Fruit fly (Drosophila melanogaster) whole organism, embryonic: ENCODE results near the gene mia.

Source experiments
- Atf-2 ChIP-seq: fragments of 200-800 bp; sonication (Bioruptor generic); optimal IDR thresholded peaks from 2 replicates; lab custom pipeline; 2016; ENCODE audit warnings: missing biosample characterization, missing genetic modification characterization
- Bdp1 ChIP-seq: fragments of 200-800 bp; sonication (Bioruptor generic); optimal IDR thresholded peaks from 3 replicates; lab custom pipeline; 2016; ENCODE audit warnings: missing biosample characterization, missing genetic modification characterization
- CG10147 ChIP-seq: fragments of 200-800 bp; sonication (Bioruptor generic); optimal IDR thresholded peaks from 2 replicates; lab custom pipeline; 2019; ENCODE audit warnings: missing biosample characterization, mild to moderate bottlenecking, missing genetic modification characterization, moderate library complexity
- CG11085 ChIP-seq: fragments of 200-800 bp; sonication (Bioruptor generic); IDR thresholded peaks from 2 replicates; pipeline ENCODE4 v1.3.6; 2022; ENCODE audit warnings: missing biosample characterization, missing genetic modification characterization
- CG11093 ChIP-seq: fragments of 200-800 bp; sonication (Bioruptor generic); IDR thresholded peaks from 3 replicates; pipeline ENCODE4 v1.3.6; 2022; ENCODE audit warnings: missing biosample characterization, missing genetic modification characterization
- CG12744 ChIP-seq: fragments of 200-800 bp; sonication (Bioruptor generic); optimal IDR thresholded peaks from 2 replicates; lab custom pipeline; 2016; ENCODE audit warnings: missing biosample characterization, missing genetic modification characterization
- CG17385 ChIP-seq: fragments of 200-800 bp; sonication (Bioruptor generic); optimal IDR thresholded peaks from 3 replicates; lab custom pipeline; 2018; ENCODE audit warnings: missing biosample characterization, mild to moderate bottlenecking, missing genetic modification characterization
- CG17829 ChIP-seq: fragments of 200-800 bp; optimal IDR thresholded peaks from 2 replicates; lab custom pipeline; 2019; ENCODE audit warnings: missing biosample characterization, mild to moderate bottlenecking, missing genetic modification characterization, moderate library complexity
- CG2712 ChIP-seq: fragments of 200-800 bp; optimal IDR thresholded peaks from 3 replicates; lab custom pipeline; 2019; ENCODE audit warnings: missing biosample characterization, mild to moderate bottlenecking, missing genetic modification characterization, moderate library complexity
- CG2875 ChIP-seq: fragments of 200-800 bp; sonication (Bioruptor generic); optimal IDR thresholded peaks from 2 replicates; lab custom pipeline; 2017; ENCODE audit warnings: missing biosample characterization, mild to moderate bottlenecking, missing genetic modification characterization, missing genetic modification reagents
- CG31224 ChIP-seq: fragments of 200-800 bp; sonication (Bioruptor generic); IDR thresholded peaks from 2 replicates; pipeline ENCODE4 v1.3.6; 2022; ENCODE audit warnings: missing biosample characterization, missing genetic modification characterization
- CG32772 ChIP-seq: fragments of 200-800 bp; sonication (Bioruptor generic); IDR thresholded peaks from 2 replicates; pipeline ENCODE4 v1.3.6; 2022; ENCODE audit warnings: missing biosample characterization, missing genetic modification characterization
- CG3726 ChIP-seq: fragments of 200-800 bp; sonication (Bioruptor generic); IDR thresholded peaks from 3 replicates; pipeline ENCODE4, ENCODE4 v1.3.6; 2022; ENCODE audit warnings: missing biosample characterization, missing genetic modification characterization
- CG43689 ChIP-seq: fragments of 200-800 bp; sonication (Bioruptor generic); IDR thresholded peaks from 2 replicates; pipeline ENCODE4 v1.3.6; 2022; ENCODE audit warnings: missing biosample characterization, missing genetic modification characterization
- CG4707 ChIP-seq: fragments of 200-800 bp; sonication (Bioruptor generic); optimal IDR thresholded peaks from 2 replicates; lab custom pipeline; 2018; ENCODE audit warnings: missing biosample characterization, mild to moderate bottlenecking, missing genetic modification characterization, moderate library complexity
- CG7372 ChIP-seq: fragments of 200-800 bp; sonication (Bioruptor generic); IDR thresholded peaks from 2 replicates; pipeline ENCODE4 v1.3.6; 2022; ENCODE audit warnings: missing biosample characterization, missing genetic modification characterization
- CG7987 ChIP-seq: fragments of 200-800 bp; sonication (Bioruptor generic); optimal IDR thresholded peaks from 2 replicates; lab custom pipeline; 2018; ENCODE audit warnings: missing biosample characterization, mild to moderate bottlenecking, missing genetic modification characterization, moderate library complexity
- Dek ChIP-seq: fragments of 200-800 bp; sonication (Bioruptor generic); optimal IDR thresholded peaks from 3 replicates; lab custom pipeline; 2019; ENCODE audit warnings: missing biosample characterization, mild to moderate bottlenecking, missing genetic modification characterization, moderate library complexity
- H15 ChIP-seq: fragments of 200-800 bp; sonication (Bioruptor generic); IDR thresholded peaks from 3 replicates; pipeline ENCODE4 v1.3.6; 2022; ENCODE audit warnings: missing biosample characterization, missing genetic modification characterization
- HmgZ ChIP-seq: fragments of 200-800 bp; sonication (Bioruptor generic); optimal IDR thresholded peaks from 2 replicates; lab custom pipeline; 2018; ENCODE audit warnings: missing biosample characterization, mild to moderate bottlenecking, missing genetic modification characterization
- Meics ChIP-seq: fragments of 200-800 bp; sonication (Bioruptor generic); optimal IDR thresholded peaks from 2 replicates; lab custom pipeline; 2017; ENCODE audit warnings: missing biosample characterization, mild to moderate bottlenecking, missing genetic modification characterization
- Mrtf ChIP-seq: fragments of 200-800 bp; sonication (Bioruptor generic); IDR thresholded peaks from 3 replicates; pipeline ENCODE4 v1.3.6; 2022; ENCODE audit warnings: missing biosample characterization, missing genetic modification characterization
- NFAT ChIP-seq: fragments of 200-800 bp; sonication (Bioruptor generic); IDR thresholded peaks from 2 replicates; pipeline ENCODE4 v1.3.6; 2022; ENCODE audit warnings: missing biosample characterization, missing genetic modification characterization
- Nf-YA ChIP-seq: fragments of 200-800 bp; sonication (Bioruptor generic); IDR thresholded peaks from 2 replicates; pipeline ENCODE4 v1.3.6; 2022; ENCODE audit warnings: missing biosample characterization, missing genetic modification characterization
- Pdp1 ChIP-seq, 2 experiments: fragments of 200-800 bp; sonication (Bioruptor generic); optimal IDR thresholded peaks; 3 replicates each; lab custom pipeline; 2016; ENCODE audit warnings: missing biosample characterization in 2 of 2, missing genetic modification characterization in 2 of 2, mild to moderate bottlenecking in 1 of 2, moderate library complexity in 1 of 2
- Trl ChIP-seq, 3 experiments: fragments of >200 bp in 2 of 3; fragments of 200-800 bp in 1 of 3; sonication (Bioruptor generic) in 1 of 3; optimal IDR thresholded peaks; 2 replicates in 1 of 3; 3 replicates in 2 of 3; lab custom pipeline; 2016 to 2017; ENCODE audit warnings: missing biosample characterization in 1 of 3, missing genetic modification characterization in 1 of 3
- bigmax ChIP-seq: fragments of 200-800 bp; sonication (Bioruptor generic); optimal IDR thresholded peaks from 2 replicates; lab custom pipeline; 2018; ENCODE audit warnings: missing biosample characterization, mild to moderate bottlenecking, missing genetic modification characterization
- bowl ChIP-seq: fragments of 200-800 bp; sonication (Bioruptor generic); IDR thresholded peaks from 2 replicates; pipeline ENCODE4 v1.3.6; 2022; ENCODE audit warnings: missing biosample characterization, missing genetic modification characterization
- cwo ChIP-seq: fragments of 200-800 bp; sonication (Bioruptor generic); optimal IDR thresholded peaks from 3 replicates; lab custom pipeline; 2017; ENCODE audit warnings: missing biosample characterization, missing genetic modification characterization, mild to moderate bottlenecking, moderate library complexity, missing genetic modification reagents
- dati ChIP-seq: fragments of 200-800 bp; sonication (Bioruptor generic); IDR thresholded peaks from 2 replicates; pipeline ENCODE4 v1.3.6; 2022; ENCODE audit warnings: missing biosample characterization, missing genetic modification characterization
- dimm ChIP-seq: fragments of 200-800 bp; sonication (Bioruptor generic); IDR thresholded peaks from 2 replicates; pipeline ENCODE4 v1.3.6; 2022; ENCODE audit warnings: missing biosample characterization, missing genetic modification characterization
- dm ChIP-seq: fragments of 200-800 bp; sonication (Bioruptor generic); optimal IDR thresholded peaks from 3 replicates; lab custom pipeline; 2016; ENCODE audit warnings: missing biosample characterization, missing genetic modification characterization
- eve ChIP-seq, 2 experiments: fragments of >200 bp; optimal IDR thresholded peaks; 2 replicates each; lab custom pipeline; 2017; ENCODE audit warnings: missing biosample characterization in 2 of 2, missing genetic modification characterization in 2 of 2
- fd96Cb ChIP-seq: fragments of 200-800 bp; sonication (Bioruptor generic); optimal IDR thresholded peaks from 2 replicates; lab custom pipeline; 2018; ENCODE audit warnings: missing biosample characterization, mild to moderate bottlenecking, missing genetic modification characterization, moderate library complexity
- ftz-f1 ChIP-seq: fragments of 200-800 bp; sonication (Bioruptor generic); optimal IDR thresholded peaks from 2 replicates; lab custom pipeline; 2016; ENCODE audit warnings: missing biosample characterization, missing genetic modification characterization
- gcm ChIP-seq: fragments of 200-800 bp; sonication (Bioruptor generic); optimal IDR thresholded peaks from 2 replicates; lab custom pipeline; 2019; ENCODE audit warnings: missing biosample characterization, mild to moderate bottlenecking, missing genetic modification characterization, moderate library complexity
- lilli ChIP-seq: fragments of 200-800 bp; sonication (Bioruptor generic); optimal IDR thresholded peaks from 3 replicates; lab custom pipeline; 2016; ENCODE audit warnings: missing biosample characterization, missing genetic modification characterization
- lola ChIP-seq, 3 experiments: fragments of >200 bp in 2 of 3; fragments of 200-800 bp in 1 of 3; sonication (Bioruptor generic) in 1 of 3; optimal IDR thresholded peaks; 2 replicates each; lab custom pipeline; 2017 to 2019; ENCODE audit warnings: missing biosample characterization in 3 of 3, missing genetic modification characterization in 3 of 3, mild to moderate bottlenecking in 1 of 3, moderate library complexity in 1 of 3
- maf-S ChIP-seq: fragments of 200-800 bp; sonication (Bioruptor generic); optimal IDR thresholded peaks from 2 replicates; lab custom pipeline; 2016; ENCODE audit warnings: missing biosample characterization, missing genetic modification characterization
- oc ChIP-seq: fragments of 200-800 bp; sonication (Bioruptor generic); optimal IDR thresholded peaks from 2 replicates; lab custom pipeline; 2018; ENCODE audit warnings: missing biosample characterization, mild to moderate bottlenecking, missing genetic modification characterization, moderate library complexity
- scrt ChIP-seq: fragments of 200-800 bp; sonication (Bioruptor generic); optimal IDR thresholded peaks from 2 replicates; lab custom pipeline; 2018; ENCODE audit warnings: missing biosample characterization, mild to moderate bottlenecking, missing genetic modification characterization, moderate library complexity
- sim ChIP-seq: fragments of 200-800 bp; sonication (Bioruptor generic); IDR thresholded peaks from 2 replicates; pipeline ENCODE4 v1.3.6; 2022; ENCODE audit warnings: missing biosample characterization, missing genetic modification characterization
- sob ChIP-seq: fragments of 200-800 bp; sonication (Bioruptor generic); IDR thresholded peaks from 2 replicates; pipeline ENCODE4 v1.3.6; 2022; ENCODE audit warnings: missing biosample characterization, missing genetic modification characterization
- sr ChIP-seq: fragments of 200-800 bp; sonication (Bioruptor generic); IDR thresholded peaks from 3 replicates; pipeline ENCODE4 v1.3.6; 2022; ENCODE audit warnings: missing biosample characterization, missing genetic modification characterization
- tll ChIP-seq, 2 experiments: fragments of 200-800 bp in 1 of 2; fragments of >200 bp in 1 of 2; sonication (Bioruptor generic) in 1 of 2; optimal IDR thresholded peaks; 2 replicates each; lab custom pipeline; 2017 to 2019; ENCODE audit warnings: missing biosample characterization in 2 of 2, missing genetic modification characterization in 2 of 2, mild to moderate bottlenecking in 1 of 2, moderate library complexity in 1 of 2
- twi ChIP-seq: fragments of 200-800 bp; optimal IDR thresholded peaks from 2 replicates; lab custom pipeline; 2019; ENCODE audit warnings: missing biosample characterization, mild to moderate bottlenecking, missing genetic modification characterization, moderate library complexity
- vnd ChIP-seq: fragments of 200-800 bp; sonication (Bioruptor generic); IDR thresholded peaks from 3 replicates; pipeline ENCODE4 v1.3.6; 2022; ENCODE audit warnings: missing biosample characterization, missing genetic modification characterization; ENCODE audit not compliant: partially characterized antibody
- zen ChIP-seq: fragments of 200-800 bp; sonication (Bioruptor generic); optimal IDR thresholded peaks from 3 replicates; lab custom pipeline; 2018; ENCODE audit warnings: missing biosample characterization, mild to moderate bottlenecking, missing genetic modification characterization, moderate library complexity
- zfh2 ChIP-seq: fragments of 200-800 bp; sonication (Bioruptor generic); optimal IDR thresholded peaks from 2 replicates; lab custom pipeline; 2016; ENCODE audit warnings: missing biosample characterization, missing genetic modification characterization

The mia gene

DNA sequence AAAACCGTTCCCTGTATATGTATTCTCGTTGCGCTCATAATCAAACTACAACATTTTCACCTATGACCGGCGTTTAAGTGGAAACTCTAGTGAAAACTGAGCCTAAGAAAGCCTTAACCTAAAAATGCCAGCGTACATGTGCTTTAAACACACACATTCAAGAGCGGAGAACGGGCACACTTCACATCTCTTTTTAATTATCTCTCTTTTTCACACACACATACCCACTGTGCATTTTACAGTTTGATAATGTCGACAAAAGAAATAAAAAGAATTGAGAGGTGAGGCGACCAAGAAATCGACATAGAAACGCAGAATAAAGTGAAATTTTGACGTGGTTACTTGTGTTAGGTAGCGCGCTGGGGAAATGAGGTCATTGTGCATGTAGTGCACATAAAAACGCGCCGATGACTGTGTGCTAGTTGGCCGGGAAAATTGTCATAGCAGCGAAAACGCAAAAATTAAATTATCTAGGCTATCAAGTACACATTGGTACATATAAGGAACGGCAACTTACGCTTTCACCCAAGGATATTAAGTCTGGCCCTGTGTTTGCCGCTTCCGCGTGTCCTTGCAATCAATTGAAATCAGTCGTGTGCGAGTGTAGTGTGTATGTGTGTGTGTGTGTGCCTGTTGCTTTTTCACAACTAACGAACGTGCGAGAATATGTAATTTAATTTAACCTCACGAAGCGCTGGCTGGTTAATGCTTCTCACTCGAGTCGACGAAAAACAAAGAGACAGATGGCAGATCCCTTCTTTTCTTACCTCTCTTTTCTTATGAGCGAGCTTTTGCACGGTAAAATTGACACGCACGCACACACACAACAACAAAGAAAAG, 48.8 kb upstream of the mia start (continued):
- TF ChIP-seq vnd (no peak), CG43689 (GFP tag; lab: Robert Waterston, UW) (no peak), CG31224 (GFP tag; lab: Robert Waterston, UW) (no peak), CG11093 (GFP tag; lab: Robert Waterston, UW) (no peak), CG17829 (no peak), H15 (GFP tag; lab: Robert Waterston, UW) (no peak), CG2712 (tag; lab: Kevin White, UChicago) (peak; percentile 27), CG10147 (GFP tag; lab: Kevin White, UChicago) (no peak), tll (GFP tag; optimal IDR thresholded peaks at IDR 0.05; lab: Kevin White, UChicago) (no peak), dm (GFP tag; lab: Kevin White, UChicago) (peak; percentile 98), bowl (GFP tag; lab: Robert Waterston, UW) (no peak), CG4707 (peak; percentile 65), sob (GFP tag; lab: Robert Waterston, UW) (no peak), CG3726 (GFP tag; lab: Robert Waterston, UW) (no peak), bigmax (peak; percentile 97), ftz-f1 (GFP tag; lab: Kevin White, UChicago) (no peak), fd96Cb (tag; lab: Kevin White, UChicago) (no peak), cwo (GFP tag; lab: Kevin White, UChicago) (no peak), Pdp1 (GFP tag; optimal IDR thresholded peaks at IDR 0.05; lab: Kevin White, UChicago) (no peak), CG2875 (no peak), eve (GFP tag; optimal IDR thresholded peaks at IDR 0.05; lab: Kevin White, UChicago) (no peak), NFAT (GFP tag; lab: Robert Waterston, UW) (no peak), Bdp1 (GFP tag; lab: Kevin White, UChicago) (no peak), CG11085 (GFP tag; lab: Robert Waterston, UW) (no peak), twi (tag; lab: Kevin White, UChicago) (peak; percentile 8), lilli (GFP tag; lab: Kevin White, UChicago) (peak; percentile 10), Meics (GFP tag; lab: Kevin White, UChicago) (no peak), sr (no peak), lola (GFP tag; optimal IDR thresholded peaks at IDR 0.05; lab: Kevin White, UChicago) (no peak), HmgZ (peak; percentile 13), Trl (optimal IDR thresholded peaks at IDR 0.05; lab: Kevin White, UChicago) (peak in 1 of 2 experiments; percentile 33), Trl (GFP tag; optimal IDR thresholded peaks at IDR 0.05; lab: Kevin White, UChicago) (no peak), CG12744 (GFP tag; lab: Kevin White, UChicago) (no peak), gcm (GFP tag; lab: Kevin White, UChicago) (no peak), zfh2 (peak; percentile 9), zen (tag; lab: Kevin White, UChicago) (no peak), CG7987 (GFP tag; lab: Kevin White, UChicago) (no peak), CG32772 (GFP tag; lab: Robert Waterston, UW) (no peak), Dek (no peak), Mrtf (GFP tag; lab: Robert Waterston, UW) (no peak), Atf-2 (no peak), dati (GFP tag; lab: Robert Waterston, UW) (no peak), dimm (no peak), oc (tag; lab: Kevin White, UChicago) (no peak), maf-S (no peak), CG17385 (GFP tag; lab: Kevin White, UChicago) (no peak), scrt (GFP tag; lab: Kevin White, UChicago) (peak; percentile 86), sim (GFP tag; lab: Robert Waterston, UW) (no peak), CG7372 (GFP tag; lab: Robert Waterston, UW) (no peak), Nf-YA (GFP tag; lab: Robert Waterston, UW) (no peak)
